Worm (Caenorhabditis elegans) whole organism, young adult: ENCODE data around the gene lips-2.

Experiments used
- B0035.1 ChIP-seq: sonication (generic microtip); optimal IDR thresholded peaks from 2 replicates; lab custom pipeline; 2016; ENCODE audit warnings: missing genetic modification characterization, mild to moderate bottlenecking, missing compliant biosample characterization, missing genotype, missing genetic modification reagents
- F10E7.11 ChIP-seq: sonication (generic microtip); optimal IDR thresholded peaks from 2 replicates; lab custom pipeline; 2017; ENCODE audit warnings: mild to moderate bottlenecking, missing genetic modification characterization, moderate library complexity, missing compliant biosample characterization
- F22D6.2 ChIP-seq: sonication (generic microtip); optimal IDR thresholded peaks from 2 replicates; lab custom pipeline; 2016; ENCODE audit warnings: mild to moderate bottlenecking, missing genetic modification characterization, missing compliant biosample characterization
- F23B12.7 ChIP-seq: sonication (generic microtip); optimal IDR thresholded peaks from 2 replicates; lab custom pipeline; 2017; ENCODE audit warnings: missing genetic modification characterization, mild to moderate bottlenecking, missing compliant biosample characterization, antibody characterized with exemption, moderate library complexity; ENCODE audit not compliant: insufficient read depth
- F37B4.10 ChIP-seq: fragments of 200-800 bp; sonication (Bioruptor generic); IDR thresholded peaks from 2 replicates; pipeline ENCODE4 v1.3.6; 2022; ENCODE audit warnings: missing genetic modification characterization, missing compliant biosample characterization
- F39B2.1 ChIP-seq: fragments of 200-800 bp; sonication (Bioruptor generic); IDR thresholded peaks from 2 replicates; pipeline ENCODE4 v1.3.6; 2022; ENCODE audit warnings: missing genetic modification reagents, missing genetic modification characterization, missing compliant biosample characterization
- F55B11.4 ChIP-seq: sonication (generic microtip); optimal IDR thresholded peaks from 2 replicates; lab custom pipeline; 2016; ENCODE audit warnings: missing compliant biosample characterization, missing genetic modification characterization, borderline replicate concordance; ENCODE audit not compliant: insufficient read depth
- K11D2.4 ChIP-seq: fragments of 200-800 bp; sonication (Bioruptor generic); IDR thresholded peaks from 2 replicates; pipeline ENCODE4 v1.3.6; 2022; ENCODE audit warnings: missing genetic modification reagents, missing genetic modification characterization, missing compliant biosample characterization
- T26A5.8 ChIP-seq: sonication (generic microtip); optimal IDR thresholded peaks from 2 replicates; lab custom pipeline; 2016; ENCODE audit warnings: missing genetic modification characterization, missing compliant biosample characterization
- Y53F4B.3 ChIP-seq: fragments of 200-800 bp; sonication (Bioruptor generic); IDR thresholded peaks from 2 replicates; pipeline ENCODE4 v1.3.6; 2022; ENCODE audit warnings: missing genetic modification reagents, missing genetic modification characterization, missing compliant biosample characterization
- akir-1 ChIP-seq: fragments of 200-800 bp; sonication (Bioruptor generic); optimal IDR thresholded peaks from 2 replicates; lab custom pipeline; 2018; ENCODE audit warnings: mild to moderate bottlenecking, missing genetic modification characterization, moderate library complexity, missing compliant biosample characterization
- ama-1 ChIP-seq, 3 experiments: fragments of 150-350 bp in 1 of 3; sonication (generic microtip) in 2 of 3; optimal IDR thresholded peaks; 2 replicates each; lab custom pipeline; 2014 to 2018; ENCODE audit warnings: missing biosample characterization in 2 of 3, missing genetic modification characterization in 2 of 3, missing genetic modification reagents in 2 of 3
- athp-1 ChIP-seq: sonication (generic microtip); optimal IDR thresholded peaks from 2 replicates; lab custom pipeline; 2017; ENCODE audit warnings: mild to moderate bottlenecking, missing genetic modification characterization, missing compliant biosample characterization
- attf-3 ChIP-seq: fragments of 200-800 bp; sonication (Bioruptor generic); conservative IDR thresholded peaks from 2 replicates; pipeline ENCODE4 v1.3.6; 2022; ENCODE audit warnings: missing genetic modification reagents, missing genetic modification characterization, missing compliant biosample characterization
- cebp-1 ChIP-seq, 2 experiments: fragments of 200-800 bp in 1 of 2; sonication (Bioruptor generic) in 1 of 2; sonication (generic microtip) in 1 of 2; IDR thresholded peaks in 1 of 2; optimal IDR thresholded peaks in 1 of 2; 2 replicates each; pipeline versions ENCODE4 v1.3.6 to Lab custom; 2017 to 2022; ENCODE audit warnings: missing compliant biosample characterization in 2 of 2, missing genetic modification characterization in 2 of 2, mild to moderate bottlenecking in 1 of 2, missing genetic modification reagents in 1 of 2, moderate library complexity in 1 of 2
- cebp-2 ChIP-seq: fragments of 200-800 bp; sonication (Bioruptor generic); IDR thresholded peaks from 2 replicates; pipeline ENCODE4 v1.3.6; 2022; ENCODE audit warnings: missing genetic modification characterization, missing compliant biosample characterization
- ceh-58 ChIP-seq: fragments of 200-800 bp; sonication (Bioruptor generic); IDR thresholded peaks from 2 replicates; pipeline ENCODE4 v1.3.6; 2022; ENCODE audit warnings: missing genetic modification characterization, missing compliant biosample characterization
- ceh-79 ChIP-seq: sonication (generic microtip); optimal IDR thresholded peaks from 2 replicates; lab custom pipeline; 2017; ENCODE audit warnings: mild to moderate bottlenecking, missing genetic modification characterization, missing compliant biosample characterization
- ceh-91 ChIP-seq: fragments of 200-800 bp; sonication (Bioruptor generic); IDR thresholded peaks from 2 replicates; pipeline ENCODE4 v1.3.6; 2022; ENCODE audit warnings: missing genetic modification reagents, missing genetic modification characterization, missing compliant biosample characterization
- dox-1 ChIP-seq: fragments of 200-800 bp; sonication (Bioruptor generic); IDR thresholded peaks from 2 replicates; pipeline ENCODE4 v1.3.6; 2022; ENCODE audit warnings: missing genetic modification reagents, missing genetic modification characterization, missing compliant biosample characterization
- dpff-1 ChIP-seq: sonication (generic microtip); optimal IDR thresholded peaks from 2 replicates; lab custom pipeline; 2017; ENCODE audit warnings: mild to moderate bottlenecking, missing genetic modification characterization, missing compliant biosample characterization
- dpl-1 ChIP-seq: fragments of 150-350 bp; optimal IDR thresholded peaks from 2 replicates; lab custom pipeline; 2014; ENCODE audit warnings: missing biosample characterization, missing genetic modification reagents, missing genetic modification characterization
- efl-1 ChIP-seq: fragments of 150-350 bp; optimal IDR thresholded peaks from 2 replicates; lab custom pipeline; 2014; ENCODE audit warnings: missing biosample characterization, missing genetic modification reagents, missing genetic modification characterization
- egl-18 ChIP-seq: fragments of 200-800 bp; sonication (Bioruptor generic); IDR thresholded peaks from 2 replicates; pipeline ENCODE4 v1.3.6; 2022; ENCODE audit warnings: missing genetic modification reagents, missing genetic modification characterization, missing compliant biosample characterization
- egrh-3 ChIP-seq: fragments of 200-800 bp; sonication (Bioruptor generic); IDR thresholded peaks from 2 replicates; pipeline ENCODE4 v1.3.6; 2022; ENCODE audit warnings: missing genetic modification reagents, missing genetic modification characterization, missing compliant biosample characterization
- ekl-4 ChIP-seq: fragments of 200-800 bp; sonication (Bioruptor generic); IDR thresholded peaks from 2 replicates; pipeline ENCODE4 v1.3.6; 2022; ENCODE audit warnings: missing genetic modification reagents, missing genetic modification characterization, missing compliant biosample characterization
- fkh-3 ChIP-seq: sonication (generic microtip); optimal IDR thresholded peaks from 2 replicates; lab custom pipeline; 2016; ENCODE audit warnings: mild to moderate bottlenecking, missing genetic modification characterization, missing compliant biosample characterization
- hmg-1.2 ChIP-seq: fragments of 200-800 bp; sonication (Bioruptor generic); IDR thresholded peaks from 2 replicates; pipeline ENCODE4 v1.3.6; 2022; ENCODE audit warnings: missing genetic modification reagents, missing genetic modification characterization, missing compliant biosample characterization
- hsf-1 ChIP-seq: fragments of 200-800 bp; sonication (Bioruptor generic); IDR thresholded peaks from 2 replicates; pipeline ENCODE4 v1.3.6; 2022; ENCODE audit warnings: missing genetic modification reagents, missing genetic modification characterization, missing compliant biosample characterization
- lag-1 ChIP-seq: fragments of 200-800 bp; sonication (Bioruptor generic); IDR thresholded peaks from 2 replicates; pipeline ENCODE4 v1.3.6; 2022; ENCODE audit warnings: missing genetic modification reagents, missing genetic modification characterization, missing compliant biosample characterization
- lin-40 ChIP-seq: sonication (generic microtip); optimal IDR thresholded peaks from 2 replicates; lab custom pipeline; 2016; ENCODE audit warnings: missing genetic modification characterization, mild to moderate bottlenecking, missing compliant biosample characterization, missing genotype, missing genetic modification reagents
- lsy-27 ChIP-seq: sonication (generic microtip); optimal IDR thresholded peaks from 2 replicates; lab custom pipeline; 2017; ENCODE audit warnings: missing genetic modification characterization, mild to moderate bottlenecking, missing compliant biosample characterization, antibody characterized with exemption, missing genotype, borderline replicate concordance; ENCODE audit not compliant: insufficient read depth
- madf-10 ChIP-seq: sonication (generic microtip); optimal IDR thresholded peaks from 2 replicates; lab custom pipeline; 2016; ENCODE audit warnings: mild to moderate bottlenecking, missing genetic modification characterization, missing compliant biosample characterization
- madf-3 ChIP-seq: fragments of 200-800 bp; sonication (Bioruptor generic); IDR thresholded peaks from 2 replicates; pipeline ENCODE4 v1.3.6; 2022; ENCODE audit warnings: missing genetic modification reagents, missing genetic modification characterization, missing compliant biosample characterization
- madf-6 ChIP-seq: fragments of 200-800 bp; sonication (Bioruptor generic); IDR thresholded peaks from 2 replicates; pipeline ENCODE4 v1.3.6; 2022; ENCODE audit warnings: missing genetic modification reagents, missing genetic modification characterization, missing compliant biosample characterization
- mel-28 ChIP-seq: sonication (generic microtip); optimal IDR thresholded peaks from 2 replicates; lab custom pipeline; 2016; ENCODE audit warnings: borderline replicate concordance, mild to moderate bottlenecking, missing genetic modification characterization, missing compliant biosample characterization
- mes-4 ChIP-seq: sonication (generic microtip); optimal IDR thresholded peaks from 2 replicates; lab custom pipeline; 2016; ENCODE audit warnings: missing genotype, missing genetic modification characterization, missing compliant biosample characterization
- nfyb-1 ChIP-seq: fragments of 200-800 bp; sonication (Bioruptor generic); IDR thresholded peaks from 2 replicates; pipeline ENCODE4 v1.3.6; 2022; ENCODE audit warnings: missing genetic modification reagents, missing genetic modification characterization, missing compliant biosample characterization
- nhr-179 ChIP-seq: sonication (generic microtip); optimal IDR thresholded peaks from 2 replicates; lab custom pipeline; 2016; ENCODE audit warnings: mild to moderate bottlenecking, missing genetic modification characterization, missing compliant biosample characterization
- nhr-90 ChIP-seq: sonication (generic microtip); optimal IDR thresholded peaks from 2 replicates; lab custom pipeline; 2016; ENCODE audit warnings: missing genotype, mild to moderate bottlenecking, missing genetic modification characterization, missing compliant biosample characterization
- rec-8 ChIP-seq, 2 experiments: sonication (generic microtip); optimal IDR thresholded peaks; 2 replicates each; lab custom pipeline; 2016; ENCODE audit warnings: mild to moderate bottlenecking in 2 of 2, missing genetic modification characterization in 2 of 2, missing genetic modification reagents in 2 of 2, missing genotype in 2 of 2, missing biosample characterization in 1 of 2, missing compliant biosample characterization in 1 of 2, moderate library complexity in 1 of 2
- sdz-38 ChIP-seq: sonication (generic microtip); optimal IDR thresholded peaks from 2 replicates; lab custom pipeline; 2016; ENCODE audit warnings: missing genotype, missing genetic modification characterization, missing compliant biosample characterization
- unc-130 ChIP-seq: sonication (generic microtip); optimal IDR thresholded peaks from 2 replicates; lab custom pipeline; 2016; ENCODE audit warnings: missing genetic modification reagents, missing genetic modification characterization, missing compliant biosample characterization
- unc-62 ChIP-seq: fragments of 150-350 bp; optimal IDR thresholded peaks from 2 replicates; lab custom pipeline; 2014; ENCODE audit warnings: missing biosample characterization, missing genetic modification reagents, missing genetic modification characterization
- xnd-1 ChIP-seq: sonication (generic microtip); optimal IDR thresholded peaks from 2 replicates; lab custom pipeline; 2016; ENCODE audit warnings: missing genotype, missing genetic modification reagents, missing genetic modification characterization, missing compliant biosample characterization
- ztf-18 ChIP-seq: sonication (generic microtip); optimal IDR thresholded peaks from 2 replicates; lab custom pipeline; 2016; ENCODE audit warnings: missing genotype, mild to moderate bottlenecking, missing genetic modification characterization, missing compliant biosample characterization
- ztf-22 ChIP-seq: fragments of 200-800 bp; sonication (Bioruptor generic); optimal IDR thresholded peaks from 2 replicates; lab custom pipeline; 2018; ENCODE audit warnings: mild to moderate bottlenecking, missing genetic modification characterization, moderate library complexity, missing compliant biosample characterization
- ztf-6 ChIP-seq: fragments of 200-800 bp; sonication (Bioruptor generic); IDR thresholded peaks from 2 replicates; pipeline ENCODE4 v1.3.6; 2022; ENCODE audit warnings: missing genetic modification reagents, missing genetic modification characterization, missing compliant biosample characterization

Gene lips-2

ce11 chrX:12280477-12280876 is 5.1 kb upstream of the lips-2 start, which contains the start of gene C04B4.1:
C04B4.1 (plus strand) TSS chrX:12280777.
- TF ChIP-seq B0035.1 (tag; lab: Kevin White, UChicago) (no peak), madf-10 (tag; lab: Kevin White, UChicago) (no peak), F23B12.7 (no peak), unc-130 (GFP tag; lab: Kevin White, UChicago) (no peak), athp-1 (no peak), F37B4.10 (no peak), rec-8 (tag; optimal IDR thresholded peaks at IDR 0.05; lab: Kevin White, UChicago) (no peak), lsy-27 (no peak), hsf-1 (GFP tag; lab: Robert Waterston, UW) (no peak), fkh-3 (tag; lab: Kevin White, UChicago) (no peak), nhr-90 (tag; lab: Kevin White, UChicago) (no peak), akir-1 (GFP tag; lab: Kevin White, UChicago) (no peak), ceh-58 (no peak), hmg-1.2 (GFP tag; lab: Robert Waterston, UW) (no peak), nfyb-1 (GFP tag; lab: Robert Waterston, UW) (no peak)

ce11 chrX:12282911-12283310 is 2.7 kb upstream of the lips-2 start, which contains the start of gene C04B4.2:
C04B4.2 (plus strand) TSS chrX:12283281.
- TF ChIP-seq F39B2.1 (GFP tag; lab: Robert Waterston, UW) = no peak
- TF ChIP-seq ekl-4 = no peak
- TF ChIP-seq lag-1 (GFP tag; lab: Robert Waterston, UW) = no peak
- no peak for TF ChIP-seq F10E7.11
- no peak for TF ChIP-seq ztf-18 (tag; lab: Kevin White, UChicago)
- TF ChIP-seq madf-3 = no peak
- no peak for TF ChIP-seq nhr-179 (tag; lab: Kevin White, UChicago)
- no peak for TF ChIP-seq fkh-3 (tag; lab: Kevin White, UChicago)
- TF ChIP-seq F55B11.4 (tag; lab: Kevin White, UChicago) = no peak
- TF ChIP-seq hmg-1.2 (GFP tag; lab: Robert Waterston, UW) = peak; percentile 43; the same call in 1 of the 2 replicates
- TF ChIP-seq dpl-1 (GFP tag; lab: Kevin White, UChicago) = peak; percentile 26
- no peak for TF ChIP-seq dpff-1 (tag; lab: Kevin White, UChicago)
- peak; percentile 5; the same call in 1 of the 2 replicates for TF ChIP-seq dox-1
- TF ChIP-seq egrh-3 (GFP tag; lab: Robert Waterston, UW) = peak; percentile 54; the same call in 1 of the 2 replicates
- TF ChIP-seq T26A5.8 (tag; lab: Kevin White, UChicago) = no peak
- no peak for TF ChIP-seq ztf-22
- no peak for TF ChIP-seq mes-4 (tag; lab: Kevin White, UChicago)
- peak; percentile 51 for TF ChIP-seq xnd-1 (tag; lab: Kevin White, UChicago)
- TF ChIP-seq madf-6 (GFP tag; lab: Robert Waterston, UW) = peak; percentile 83
- TF ChIP-seq sdz-38 (tag; lab: Kevin White, UChicago) = no peak
- TF ChIP-seq ceh-79 (tag; lab: Kevin White, UChicago) = no peak
- TF ChIP-seq K11D2.4 = no peak
- TF ChIP-seq efl-1 (GFP tag; lab: Kevin White, UChicago) = peak; percentile 78
- no peak for TF ChIP-seq cebp-2 (GFP tag; lab: Robert Waterston, UW)
- no peak for TF ChIP-seq F22D6.2
- no peak for TF ChIP-seq ama-1 (optimal IDR thresholded peaks at IDR 0.05; lab: Kevin White, UChicago)
- TF ChIP-seq ama-1 (GFP tag; optimal IDR thresholded peaks at IDR 0.05; lab: Kevin White, UChicago) = no peak
- no peak for TF ChIP-seq cebp-1 (GFP tag; IDR thresholded peaks at IDR 0.05; lab: Robert Waterston, UW)
- TF ChIP-seq cebp-1 (tag; optimal IDR thresholded peaks at IDR 0.05; lab: Kevin White, UChicago) = no peak
- TF ChIP-seq egl-18 (GFP tag; lab: Robert Waterston, UW) = no peak
- no peak for TF ChIP-seq ztf-6 (GFP tag; lab: Robert Waterston, UW)
- TF ChIP-seq rec-8 (tag; optimal IDR thresholded peaks at IDR 0.05; lab: Kevin White, UChicago) = no peak
- no peak for TF ChIP-seq ceh-91 (GFP tag; lab: Robert Waterston, UW)
- no peak for TF ChIP-seq lin-40 (tag; lab: Kevin White, UChicago)
- no peak for TF ChIP-seq unc-62
- no peak for TF ChIP-seq Y53F4B.3 (GFP tag; lab: Robert Waterston, UW)
- TF ChIP-seq attf-3 (GFP tag; lab: Robert Waterston, UW) = no peak
- TF ChIP-seq mel-28 (tag; lab: Kevin White, UChicago) = no peak
